Worm (Caenorhabditis elegans) whole organism, L1 larva: ENCODE results near the gene evl-20.

Experiments
- C16A3.4 ChIP-seq: fragments of 150-350 bp; optimal IDR thresholded peaks from 2 replicates; lab custom pipeline; 2014; ENCODE audit warnings: missing biosample characterization, missing genetic modification characterization
- C34B4.2 ChIP-seq: sonication (generic microtip); optimal IDR thresholded peaks from 2 replicates; lab custom pipeline; 2017; ENCODE audit warnings: mild to moderate bottlenecking, missing genetic modification characterization, missing compliant biosample characterization
- F16B12.6 ChIP-seq: fragments of 150-350 bp; optimal IDR thresholded peaks from 2 replicates; lab custom pipeline; 2014; ENCODE audit warnings: missing biosample characterization, missing genetic modification characterization
- Y116A8C.19 ChIP-seq: sonication (generic microtip); optimal IDR thresholded peaks from 2 replicates; lab custom pipeline; 2016; ENCODE audit warnings: missing compliant biosample characterization, missing genetic modification characterization, borderline replicate concordance
- alr-1 ChIP-seq: fragments of 200-800 bp; sonication (Bioruptor generic); optimal IDR thresholded peaks from 2 replicates; lab custom pipeline; 2018; ENCODE audit warnings: borderline replicate concordance, mild to moderate bottlenecking, missing genetic modification characterization, missing compliant biosample characterization
- ama-1 ChIP-seq: fragments of 150-350 bp; optimal IDR thresholded peaks from 2 replicates; lab custom pipeline; 2014
- ceh-82 ChIP-seq, 3 experiments: fragments of 150-350 bp in 1 of 3; sonication (generic microtip) in 2 of 3; optimal IDR thresholded peaks; 2 replicates each; lab custom pipeline; 2014 to 2017; ENCODE audit warnings: missing biosample characterization in 3 of 3, missing genetic modification characterization in 3 of 3
- dsc-1 ChIP-seq: sonication (generic microtip); optimal IDR thresholded peaks from 2 replicates; lab custom pipeline; 2016; ENCODE audit warnings: mild to moderate bottlenecking, missing genetic modification characterization, missing compliant biosample characterization
- efl-1 ChIP-seq, 4 experiments: fragments of 150-350 bp; optimal IDR thresholded peaks in 3 of 4; peaks in 1 of 4; 1 replicate in 1 of 4; 2 replicates in 3 of 4; lab custom pipeline; 2014; ENCODE audit warnings: missing biosample characterization in 2 of 4, missing genetic modification characterization in 2 of 4, missing genetic modification reagents in 2 of 4
- elt-2 ChIP-seq: sonication (generic microtip); optimal IDR thresholded peaks from 2 replicates; lab custom pipeline; 2016; ENCODE audit warnings: missing genetic modification characterization, mild to moderate bottlenecking, inconsistent platforms, missing compliant biosample characterization, missing genetic modification reagents
- elt-3 ChIP-seq, 6 experiments: fragments of 150-350 bp in 1 of 6; sonication (generic microtip); optimal IDR thresholded peaks; 2 replicates each; lab custom pipeline; 2017 to 2018; ENCODE audit warnings: missing biosample characterization in 6 of 6, missing genetic modification characterization in 6 of 6, inconsistent platforms in 1 of 6
- grh-1 ChIP-seq: fragments of 200-800 bp; sonication (Bioruptor generic); IDR thresholded peaks from 2 replicates; pipeline ENCODE4 v1.3.6; 2022; ENCODE audit warnings: missing genetic modification reagents, missing genetic modification characterization, missing compliant biosample characterization
- hlh-4 ChIP-seq: sonication (generic microtip); optimal IDR thresholded peaks from 2 replicates; lab custom pipeline; 2016; ENCODE audit warnings: mild to moderate bottlenecking, missing genetic modification characterization, missing compliant biosample characterization
- irx-1 ChIP-seq: sonication (generic microtip); optimal IDR thresholded peaks from 2 replicates; lab custom pipeline; 2016; ENCODE audit warnings: missing genetic modification characterization, missing compliant biosample characterization
- lin-13 ChIP-seq: fragments of 150-350 bp; optimal IDR thresholded peaks from 2 replicates; lab custom pipeline; 2014; ENCODE audit warnings: missing biosample characterization, missing genetic modification reagents, missing genetic modification characterization
- lin-14 ChIP-seq: fragments of 200-800 bp; sonication (Bioruptor generic); optimal IDR thresholded peaks from 2 replicates; lab custom pipeline; 2018; ENCODE audit warnings: mild to moderate bottlenecking, missing genetic modification characterization, moderate library complexity, missing compliant biosample characterization
- lin-35 ChIP-seq, 2 experiments: fragments of 150-350 bp; optimal IDR thresholded peaks; 2 replicates each; lab custom pipeline; 2014; ENCODE audit warnings: missing biosample characterization in 2 of 2, missing genetic modification characterization in 2 of 2, missing genetic modification reagents in 2 of 2
- lin-39 ChIP-seq: fragments of 150-350 bp; optimal IDR thresholded peaks from 2 replicates; lab custom pipeline; 2014; ENCODE audit warnings: missing biosample characterization, missing genetic modification reagents, missing genetic modification characterization
- mef-2 ChIP-seq: fragments of 150-350 bp; optimal IDR thresholded peaks from 2 replicates; lab custom pipeline; 2014; ENCODE audit warnings: missing biosample characterization, missing genetic modification characterization
- nhr-11 ChIP-seq: fragments of 150-350 bp; optimal IDR thresholded peaks from 2 replicates; lab custom pipeline; 2014; ENCODE audit warnings: missing biosample characterization, missing genetic modification characterization
- nhr-20 ChIP-seq: sonication (generic microtip); optimal IDR thresholded peaks from 2 replicates; lab custom pipeline; 2016; ENCODE audit warnings: mild to moderate bottlenecking, missing genetic modification characterization, missing compliant biosample characterization
- nhr-28 ChIP-seq: fragments of 150-350 bp; optimal IDR thresholded peaks from 2 replicates; lab custom pipeline; 2014; ENCODE audit warnings: missing biosample characterization, missing genetic modification characterization
- nhr-47 ChIP-seq: sonication (generic microtip); optimal IDR thresholded peaks from 2 replicates; lab custom pipeline; 2016; ENCODE audit warnings: mild to moderate bottlenecking, missing genetic modification characterization, moderate library complexity, missing compliant biosample characterization
- nhr-77 ChIP-seq: fragments of 150-350 bp; optimal IDR thresholded peaks from 2 replicates; lab custom pipeline; 2014; ENCODE audit warnings: missing biosample characterization, missing genetic modification characterization
- nhr-84 ChIP-seq: sonication (generic microtip); optimal IDR thresholded peaks from 2 replicates; lab custom pipeline; 2017; ENCODE audit warnings: missing biosample characterization, missing genetic modification characterization
- pqm-1 ChIP-seq: sonication (generic microtip); optimal IDR thresholded peaks from 3 replicates; lab custom pipeline; 2017; ENCODE audit warnings: missing biosample characterization, missing genetic modification characterization
- skn-1 ChIP-seq: fragments of 150-350 bp; optimal IDR thresholded peaks from 2 replicates; lab custom pipeline; 2014; ENCODE audit warnings: missing biosample characterization, missing genetic modification characterization
- snu-23 ChIP-seq: sonication (generic microtip); optimal IDR thresholded peaks from 2 replicates; lab custom pipeline; 2016; ENCODE audit warnings: missing genetic modification characterization, missing compliant biosample characterization
- sptf-1 ChIP-seq: fragments of 150-350 bp; optimal IDR thresholded peaks from 2 replicates; lab custom pipeline; 2014; ENCODE audit warnings: missing biosample characterization, missing genetic modification characterization
- swsn-7 ChIP-seq: sonication (generic microtip); optimal IDR thresholded peaks from 2 replicates; lab custom pipeline; 2016; ENCODE audit warnings: missing genetic modification characterization, missing compliant biosample characterization
- tbx-2 ChIP-seq: sonication (generic microtip); optimal IDR thresholded peaks from 2 replicates; lab custom pipeline; 2016; ENCODE audit warnings: missing genetic modification characterization, missing compliant biosample characterization
- unc-62 ChIP-seq: fragments of 150-350 bp; optimal IDR thresholded peaks from 2 replicates; lab custom pipeline; 2014; ENCODE audit warnings: missing biosample characterization, missing genetic modification reagents, missing genetic modification characterization
- unc-86 ChIP-seq: sonication (generic microtip); optimal IDR thresholded peaks from 2 replicates; lab custom pipeline; 2016; ENCODE audit warnings: missing genetic modification characterization, missing compliant biosample characterization
- vab-15 ChIP-seq: sonication (generic microtip); optimal IDR thresholded peaks from 2 replicates; lab custom pipeline; 2017; ENCODE audit warnings: missing genotype, mild to moderate bottlenecking, missing genetic modification characterization, missing compliant biosample characterization

evl-20 gene

ce11 chrII:8442176-8442575 lies 1.9 kb upstream of the evl-20 start (continued):
- TF ChIP-seq nhr-77 (tag; lab: Kevin White, UChicago) (no peak), vab-15 (tag; lab: Kevin White, UChicago) (no peak), C16A3.4 (tag; lab: Kevin White, UChicago) (peak; percentile 2), elt-3 (tag; optimal IDR thresholded peaks at IDR 0.05; lab: Kevin White, UChicago) (peak in 2 of 6 experiments; percentile 9 to 46), skn-1 (tag; lab: Kevin White, UChicago) (peak; percentile 9), lin-39 (tag; lab: Kevin White, UChicago) (no peak), hlh-4 (tag; lab: Kevin White, UChicago) (no peak), dsc-1 (tag; lab: Kevin White, UChicago) (no peak), sptf-1 (no peak), Y116A8C.19 (tag; lab: Kevin White, UChicago) (no peak), F16B12.6 (tag; lab: Kevin White, UChicago) (peak; percentile 90), unc-62 (GFP tag; lab: Kevin White, UChicago) (no peak), ama-1 (lab: Kevin White, UChicago) (no peak), nhr-28 (no peak), pqm-1 (tag; lab: Kevin White, UChicago) (no peak)

ce11 chrII:8442717-8443223 lies 1.3 kb upstream of the evl-20 start, which contains the start of gene eif-3.G:
Gene eif-3.G (plus strand): TSS chrII:8442767.
- TF ChIP-seq efl-1 (optimal IDR thresholded peaks at IDR 0.05; lab: Kevin White, UChicago): no peak
- peak in 1 of 2 experiments; percentile 88 for TF ChIP-seq efl-1 (GFP tag; optimal IDR thresholded peaks at IDR 0.05 in 1 of 2; lab: Kevin White, UChicago)
- TF ChIP-seq tbx-2 (tag; lab: Kevin White, UChicago): no peak

DNA sequence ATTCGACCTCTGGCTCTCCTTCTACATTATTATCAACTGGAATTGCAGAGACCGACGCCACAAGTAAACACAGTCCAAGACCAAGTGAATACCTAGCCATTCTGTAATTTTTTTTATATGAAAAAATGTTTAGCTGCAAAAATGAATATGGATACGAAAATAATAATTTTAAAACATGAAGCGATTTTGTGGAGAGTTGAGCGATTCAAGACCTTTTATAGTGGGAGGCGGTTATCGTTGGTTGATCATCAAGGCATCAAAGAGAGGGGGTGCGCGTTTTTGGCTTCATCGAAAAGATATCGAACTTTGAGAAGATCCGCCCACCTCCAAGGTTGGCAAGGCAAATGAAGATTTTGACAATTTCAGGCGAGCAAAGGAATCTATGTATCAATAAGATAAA lies 2.6 kb downstream of the evl-20 start, which contains the start of gene cut-3:
Gene cut-3, minus strand, starts transcription at position 101 of the 400 bp plus-strand sequence.
- TF ChIP-seq swsn-7 (tag; lab: Kevin White, UChicago) (no peak), mef-2 (tag; lab: Kevin White, UChicago) (no peak), lin-13 (no peak), ceh-82 (tag; optimal IDR thresholded peaks at IDR 0.05; lab: Kevin White, UChicago) (no peak), unc-86 (tag; lab: Kevin White, UChicago) (no peak), vab-15 (tag; lab: Kevin White, UChicago) (no peak), alr-1 (tag; lab: Kevin White, UChicago) (no peak), nhr-11 (tag; lab: Kevin White, UChicago) (no peak), grh-1 (GFP tag; lab: Robert Waterston, UW) (no peak), snu-23 (GFP tag; lab: Kevin White, UChicago) (no peak), F16B12.6 (tag; lab: Kevin White, UChicago) (no peak), nhr-47 (tag; lab: Kevin White, UChicago) (no peak), ama-1 (lab: Kevin White, UChicago) (no peak), sptf-1 (no peak), efl-1 (optimal IDR thresholded peaks at IDR 0.05; lab: Kevin White, UChicago) (no peak), efl-1 (GFP tag; optimal IDR thresholded peaks at IDR 0.05 in 1 of 2; lab: Kevin White, UChicago) (no peak), irx-1 (tag; lab: Kevin White, UChicago) (no peak), lin-14 (GFP tag; lab: Kevin White, UChicago) (no peak), nhr-84 (tag; lab: Kevin White, UChicago) (no peak), C34B4.2 (tag; lab: Kevin White, UChicago) (no peak)

DNA sequence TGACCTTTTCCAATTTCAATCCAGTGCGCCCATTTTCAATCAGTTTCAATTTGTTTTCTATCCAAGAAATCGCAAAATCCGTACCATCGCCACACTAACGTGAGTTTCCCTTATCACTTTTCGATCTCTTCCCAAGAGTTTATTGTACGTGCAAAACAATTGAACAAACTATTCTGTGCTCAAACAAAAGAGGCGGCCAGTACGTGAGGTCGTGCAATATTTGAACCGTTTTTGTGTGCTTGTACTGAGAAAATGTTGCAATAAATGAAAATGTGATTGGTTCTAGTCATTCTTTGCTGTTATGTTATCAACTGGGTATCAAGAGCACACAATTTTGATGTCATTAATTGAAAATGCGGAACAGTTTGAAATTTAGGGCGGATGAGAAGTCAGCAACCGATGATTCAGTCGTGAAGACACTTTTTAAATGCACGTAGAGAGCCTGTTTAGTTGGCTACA lies 5.6 kb downstream of the evl-20 start, which contains the start of gene F22B5.4:
Gene F22B5.4, plus strand, starts transcription at position 51 of the 459 bp plus-strand sequence.
- TF ChIP-seq lin-35 (GFP tag; optimal IDR thresholded peaks at IDR 0.05; lab: Kevin White, UChicago) (peak in 1 of 2 experiments; percentile 26), elt-2 (tag; lab: Kevin White, UChicago) (peak; percentile 11), irx-1 (tag; lab: Kevin White, UChicago) (no peak), nhr-20 (tag; lab: Kevin White, UChicago) (peak; percentile 43)
